Worm (Caenorhabditis elegans) whole organism, L1 larva: Measurements from ENCODE around the gene xbx-6.

Source experiments
- C34B4.2 ChIP-seq: sonication (generic microtip); optimal IDR thresholded peaks from 2 replicates; lab custom pipeline; 2017; ENCODE audit warnings: mild to moderate bottlenecking, missing genetic modification characterization, missing compliant biosample characterization
- F16B12.6 ChIP-seq: fragments of 150-350 bp; optimal IDR thresholded peaks from 2 replicates; lab custom pipeline; 2014; ENCODE audit warnings: missing biosample characterization, missing genetic modification characterization
- Y116A8C.19 ChIP-seq: sonication (generic microtip); optimal IDR thresholded peaks from 2 replicates; lab custom pipeline; 2016; ENCODE audit warnings: missing compliant biosample characterization, missing genetic modification characterization, borderline replicate concordance
- aha-1 ChIP-seq: fragments of 150-350 bp; optimal IDR thresholded peaks from 2 replicates; lab custom pipeline; 2014; ENCODE audit warnings: missing biosample characterization, missing genetic modification characterization
- ama-1 ChIP-seq: fragments of 150-350 bp; optimal IDR thresholded peaks from 2 replicates; lab custom pipeline; 2014
- ceh-63 ChIP-seq: fragments of 200-800 bp; sonication (Bioruptor generic); optimal IDR thresholded peaks from 2 replicates; lab custom pipeline; 2018; ENCODE audit warnings: mild to moderate bottlenecking, missing genetic modification characterization, missing compliant biosample characterization
- ceh-90 ChIP-seq: sonication (generic microtip); optimal IDR thresholded peaks from 2 replicates; lab custom pipeline; 2016; ENCODE audit warnings: missing genetic modification characterization, missing compliant biosample characterization
- dpl-1 ChIP-seq, 3 experiments: fragments of 150-350 bp in 2 of 3; sonication (generic microtip) in 1 of 3; optimal IDR thresholded peaks; 2 replicates each; lab custom pipeline; 2014 to 2017; ENCODE audit warnings: missing biosample characterization in 3 of 3, missing genetic modification characterization in 3 of 3, missing genetic modification reagents in 3 of 3
- efl-1 ChIP-seq, 4 experiments: fragments of 150-350 bp; optimal IDR thresholded peaks in 3 of 4; peaks in 1 of 4; 1 replicate in 1 of 4; 2 replicates in 3 of 4; lab custom pipeline; 2014; ENCODE audit warnings: missing biosample characterization in 2 of 4, missing genetic modification characterization in 2 of 4, missing genetic modification reagents in 2 of 4
- efl-3 ChIP-seq: fragments of 200-800 bp; sonication (Bioruptor generic); optimal IDR thresholded peaks from 2 replicates; lab custom pipeline; 2018; ENCODE audit warnings: mild to moderate bottlenecking, missing genetic modification characterization, missing compliant biosample characterization
- egl-13 ChIP-seq: sonication (generic microtip); optimal IDR thresholded peaks from 2 replicates; lab custom pipeline; 2016; ENCODE audit warnings: missing genotype, missing genetic modification reagents, missing genetic modification characterization, missing compliant biosample characterization
- egl-27 ChIP-seq, 2 experiments: fragments of 150-350 bp in 1 of 2; sonication (generic microtip); optimal IDR thresholded peaks; 3 replicates each; lab custom pipeline; 2017 to 2018; ENCODE audit warnings: missing biosample characterization in 2 of 2, missing genetic modification characterization in 2 of 2, missing genetic modification reagents in 2 of 2
- elt-3 ChIP-seq, 6 experiments: fragments of 150-350 bp in 1 of 6; sonication (generic microtip); optimal IDR thresholded peaks; 2 replicates each; lab custom pipeline; 2017 to 2018; ENCODE audit warnings: missing biosample characterization in 6 of 6, missing genetic modification characterization in 6 of 6, inconsistent platforms in 1 of 6
- fkh-10 ChIP-seq: sonication (generic microtip); optimal IDR thresholded peaks from 2 replicates; lab custom pipeline; 2017; ENCODE audit warnings: missing biosample characterization, missing genetic modification reagents, missing genetic modification characterization
- fkh-4 ChIP-seq: sonication (generic microtip); optimal IDR thresholded peaks from 2 replicates; lab custom pipeline; 2016; ENCODE audit warnings: missing compliant biosample characterization, missing genetic modification characterization, borderline replicate concordance
- fkh-8 ChIP-seq: sonication (generic microtip); optimal IDR thresholded peaks from 2 replicates; lab custom pipeline; 2016; ENCODE audit warnings: mild to moderate bottlenecking, missing genetic modification characterization, missing compliant biosample characterization
- fos-1 ChIP-seq: fragments of 150-350 bp; optimal IDR thresholded peaks from 2 replicates; lab custom pipeline; 2014; ENCODE audit warnings: missing biosample characterization, missing genetic modification characterization
- hlh-17 ChIP-seq: fragments of 200-800 bp; sonication (Bioruptor generic); optimal IDR thresholded peaks from 2 replicates; lab custom pipeline; 2018; ENCODE audit warnings: missing genetic modification characterization, mild to moderate bottlenecking, missing compliant biosample characterization, moderate library complexity, borderline replicate concordance
- irx-1 ChIP-seq: sonication (generic microtip); optimal IDR thresholded peaks from 2 replicates; lab custom pipeline; 2016; ENCODE audit warnings: missing genetic modification characterization, missing compliant biosample characterization
- lin-14 ChIP-seq: fragments of 200-800 bp; sonication (Bioruptor generic); optimal IDR thresholded peaks from 2 replicates; lab custom pipeline; 2018; ENCODE audit warnings: mild to moderate bottlenecking, missing genetic modification characterization, moderate library complexity, missing compliant biosample characterization
- lin-15B ChIP-seq: fragments of 150-350 bp; sonication (generic microtip); optimal IDR thresholded peaks from 3 replicates; lab custom pipeline; 2014; ENCODE audit warnings: missing biosample characterization, missing genetic modification characterization
- lin-39 ChIP-seq: fragments of 150-350 bp; optimal IDR thresholded peaks from 2 replicates; lab custom pipeline; 2014; ENCODE audit warnings: missing biosample characterization, missing genetic modification reagents, missing genetic modification characterization
- lsy-2 ChIP-seq, 2 experiments: fragments of 150-350 bp; optimal IDR thresholded peaks; 2 replicates each; lab custom pipeline; 2014; ENCODE audit warnings: missing biosample characterization in 2 of 2, missing genetic modification characterization in 2 of 2
- mab-9 ChIP-seq: fragments of 200-800 bp; sonication (Bioruptor generic); IDR thresholded peaks from 2 replicates; pipeline ENCODE4 v1.3.6; 2022; ENCODE audit warnings: missing genetic modification reagents, missing genetic modification characterization, missing compliant biosample characterization
- mdl-1 ChIP-seq, 2 experiments: fragments of 150-350 bp; optimal IDR thresholded peaks; 2 replicates each; lab custom pipeline; 2014 to 2017; ENCODE audit warnings: missing biosample characterization in 2 of 2, missing genetic modification characterization in 2 of 2, inconsistent platforms in 1 of 2
- mef-2 ChIP-seq: fragments of 150-350 bp; optimal IDR thresholded peaks from 2 replicates; lab custom pipeline; 2014; ENCODE audit warnings: missing biosample characterization, missing genetic modification characterization
- nhr-11 ChIP-seq: fragments of 150-350 bp; optimal IDR thresholded peaks from 2 replicates; lab custom pipeline; 2014; ENCODE audit warnings: missing biosample characterization, missing genetic modification characterization
- nhr-12 ChIP-seq: sonication (generic microtip); optimal IDR thresholded peaks from 2 replicates; lab custom pipeline; 2017; ENCODE audit warnings: missing biosample characterization, missing genetic modification characterization
- nhr-19 ChIP-seq: fragments of 200-800 bp; sonication (Bioruptor generic); conservative IDR thresholded peaks from 2 replicates; pipeline ENCODE4 v1.3.6; 2022; ENCODE audit warnings: missing genetic modification characterization, missing compliant biosample characterization
- nhr-20 ChIP-seq: sonication (generic microtip); optimal IDR thresholded peaks from 2 replicates; lab custom pipeline; 2016; ENCODE audit warnings: mild to moderate bottlenecking, missing genetic modification characterization, missing compliant biosample characterization
- nhr-237 ChIP-seq: fragments of 150-350 bp; optimal IDR thresholded peaks from 2 replicates; lab custom pipeline; 2014; ENCODE audit warnings: missing biosample characterization, missing genetic modification characterization
- nhr-28 ChIP-seq: fragments of 150-350 bp; optimal IDR thresholded peaks from 2 replicates; lab custom pipeline; 2014; ENCODE audit warnings: missing biosample characterization, missing genetic modification characterization
- nhr-76 ChIP-seq: sonication (generic microtip); optimal IDR thresholded peaks from 2 replicates; lab custom pipeline; 2017; ENCODE audit warnings: missing biosample characterization, missing genetic modification characterization
- nhr-77 ChIP-seq: fragments of 150-350 bp; optimal IDR thresholded peaks from 2 replicates; lab custom pipeline; 2014; ENCODE audit warnings: missing biosample characterization, missing genetic modification characterization
- nhr-84 ChIP-seq: sonication (generic microtip); optimal IDR thresholded peaks from 2 replicates; lab custom pipeline; 2017; ENCODE audit warnings: missing biosample characterization, missing genetic modification characterization
- nhr-85 ChIP-seq: sonication (generic microtip); peaks from one replicate; lab custom pipeline; 2016; ENCODE audit warnings: missing genetic modification characterization, inconsistent platforms, missing compliant biosample characterization
- pag-3 ChIP-seq: sonication (generic microtip); optimal IDR thresholded peaks from 2 replicates; lab custom pipeline; 2017; ENCODE audit warnings: missing genetic modification characterization, mild to moderate bottlenecking, missing compliant biosample characterization, antibody characterized with exemption, borderline replicate concordance; ENCODE audit not compliant: insufficient read depth
- rnt-1 ChIP-seq: sonication (generic microtip); optimal IDR thresholded peaks from 2 replicates; lab custom pipeline; 2016; ENCODE audit warnings: mild to moderate bottlenecking, missing genetic modification characterization, moderate library complexity, missing compliant biosample characterization
- snpc-4 ChIP-seq: fragments of 150-350 bp; optimal IDR thresholded peaks from 2 replicates; lab custom pipeline; 2014; ENCODE audit warnings: missing biosample characterization, missing genetic modification characterization
- snu-23 ChIP-seq: sonication (generic microtip); optimal IDR thresholded peaks from 2 replicates; lab custom pipeline; 2016; ENCODE audit warnings: missing genetic modification characterization, missing compliant biosample characterization
- sox-4 ChIP-seq: sonication (generic microtip); optimal IDR thresholded peaks from 2 replicates; lab custom pipeline; 2016; ENCODE audit warnings: missing genetic modification characterization, missing compliant biosample characterization
- swsn-7 ChIP-seq: sonication (generic microtip); optimal IDR thresholded peaks from 2 replicates; lab custom pipeline; 2016; ENCODE audit warnings: missing genetic modification characterization, missing compliant biosample characterization
- tbx-2 ChIP-seq: sonication (generic microtip); optimal IDR thresholded peaks from 2 replicates; lab custom pipeline; 2016; ENCODE audit warnings: missing genetic modification characterization, missing compliant biosample characterization
- tlp-1 ChIP-seq: fragments of 150-350 bp; optimal IDR thresholded peaks from 2 replicates; lab custom pipeline; 2014; ENCODE audit warnings: missing biosample characterization, missing genetic modification characterization
- unc-130 ChIP-seq: fragments of 150-350 bp; optimal IDR thresholded peaks from 2 replicates; lab custom pipeline; 2017; ENCODE audit warnings: missing biosample characterization, missing genetic modification characterization, inconsistent platforms
- unc-30 ChIP-seq: sonication (generic microtip); optimal IDR thresholded peaks from 2 replicates; lab custom pipeline; 2017; ENCODE audit warnings: missing biosample characterization, missing genetic modification characterization
- unc-98 ChIP-seq: fragments of 200-800 bp; sonication (Bioruptor generic); IDR thresholded peaks from 2 replicates; pipeline ENCODE4 v1.3.6; 2022; ENCODE audit warnings: missing genetic modification characterization, missing compliant biosample characterization
- vab-15 ChIP-seq: sonication (generic microtip); optimal IDR thresholded peaks from 2 replicates; lab custom pipeline; 2017; ENCODE audit warnings: missing genotype, mild to moderate bottlenecking, missing genetic modification characterization, missing compliant biosample characterization
- zag-1 ChIP-seq: fragments of 150-350 bp; optimal IDR thresholded peaks from 2 replicates; lab custom pipeline; 2014; ENCODE audit warnings: missing biosample characterization, missing genetic modification characterization
- zip-4 ChIP-seq: fragments of 200-800 bp; sonication (Bioruptor generic); optimal IDR thresholded peaks from 2 replicates; lab custom pipeline; 2018; ENCODE audit warnings: mild to moderate bottlenecking, missing genetic modification characterization, moderate library complexity, missing compliant biosample characterization
- ztf-4 ChIP-seq: fragments of 150-350 bp; optimal IDR thresholded peaks from 2 replicates; lab custom pipeline; 2014; ENCODE audit warnings: missing biosample characterization, missing genetic modification characterization

The xbx-6 gene

DNA sequence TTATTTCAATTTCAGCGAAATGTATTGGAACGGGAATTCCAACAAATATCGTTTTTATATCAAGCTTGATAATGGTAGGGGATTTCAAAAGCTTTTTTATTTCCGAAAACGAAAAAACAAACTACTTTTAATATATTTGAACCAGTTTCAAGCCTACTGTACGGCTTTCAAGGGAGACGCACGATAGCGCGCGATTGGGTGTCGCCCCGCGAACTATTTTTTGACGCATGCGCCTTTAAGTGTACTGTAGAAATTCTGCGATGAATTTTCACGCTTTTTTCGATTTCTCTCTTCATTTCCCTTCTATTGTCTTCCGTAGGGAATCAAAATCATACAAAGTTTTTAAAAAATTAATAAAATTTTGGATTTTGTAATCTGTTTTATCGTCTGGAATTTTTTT lies 694 bp downstream of the xbx-6 start:
- TF ChIP-seq sox-4: no peak
- TF ChIP-seq nhr-11 (tag; lab: Kevin White, UChicago): no peak
- no peak for TF ChIP-seq elt-3 (tag; optimal IDR thresholded peaks at IDR 0.05; lab: Kevin White, UChicago)
- TF ChIP-seq nhr-85 (tag; lab: Kevin White, UChicago): no peak
- no peak for TF ChIP-seq egl-27 (tag; optimal IDR thresholded peaks at IDR 0.05; lab: Kevin White, UChicago)
- TF ChIP-seq C34B4.2 (tag; lab: Kevin White, UChicago): no peak
- TF ChIP-seq efl-1 (optimal IDR thresholded peaks at IDR 0.05; lab: Kevin White, UChicago): no peak
- TF ChIP-seq efl-1 (GFP tag; optimal IDR thresholded peaks at IDR 0.05 in 1 of 2; lab: Kevin White, UChicago): no peak
- no peak for TF ChIP-seq rnt-1 (tag; lab: Kevin White, UChicago)
- no peak for TF ChIP-seq mdl-1 (tag; optimal IDR thresholded peaks at IDR 0.05; lab: Kevin White, UChicago)
- no peak for TF ChIP-seq fkh-8 (tag; lab: Kevin White, UChicago)
- no peak for TF ChIP-seq tbx-2 (tag; lab: Kevin White, UChicago)
- TF ChIP-seq Y116A8C.19 (tag; lab: Kevin White, UChicago): no peak

DNA sequence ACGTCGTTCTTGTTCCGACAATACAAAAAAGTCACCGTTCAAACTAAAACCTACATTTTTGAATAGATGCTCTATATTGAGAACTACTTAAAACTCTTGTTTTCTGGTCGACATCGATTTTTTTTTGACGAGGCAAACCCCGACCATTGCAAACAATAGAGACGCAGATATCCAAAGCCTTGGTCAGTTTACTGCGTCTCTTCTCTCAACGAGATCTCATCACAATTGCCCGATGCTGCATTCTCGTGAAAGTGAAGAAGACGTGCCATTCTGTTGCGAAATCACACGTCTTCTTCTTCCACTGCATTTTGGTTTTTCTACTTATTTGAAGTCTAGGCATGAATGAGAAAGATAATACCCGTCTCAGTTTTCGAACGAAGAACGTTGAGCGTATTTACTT lies 1.5 kb downstream of the xbx-6 start:
- no peak for TF ChIP-seq nhr-12
- TF ChIP-seq ceh-90 (tag; lab: Kevin White, UChicago): no peak
- no peak for TF ChIP-seq swsn-7
- no peak for TF ChIP-seq ztf-4 (tag; lab: Kevin White, UChicago)
- no peak for TF ChIP-seq zag-1 (tag; lab: Kevin White, UChicago)
- TF ChIP-seq pag-3 (tag; lab: Kevin White, UChicago): no peak
- TF ChIP-seq snpc-4 (tag; lab: Kevin White, UChicago): peak; percentile 26
- no peak for TF ChIP-seq nhr-77 (tag; lab: Kevin White, UChicago)
- no peak for TF ChIP-seq ceh-63 (GFP tag; lab: Kevin White, UChicago)
- TF ChIP-seq nhr-19 (GFP tag; lab: Robert Waterston, UW): no peak
- no peak for TF ChIP-seq fkh-4
- TF ChIP-seq nhr-237 (tag; lab: Kevin White, UChicago): no peak
- no peak for TF ChIP-seq unc-130 (tag; lab: Kevin White, UChicago)
- TF ChIP-seq tlp-1: no peak
- TF ChIP-seq fos-1 (tag; lab: Kevin White, UChicago): no peak
- TF ChIP-seq mef-2 (tag; lab: Kevin White, UChicago): no peak
- peak; percentile 90 for TF ChIP-seq lin-14 (GFP tag; lab: Kevin White, UChicago)
- TF ChIP-seq lsy-2 (tag; optimal IDR thresholded peaks at IDR 0.05; lab: Kevin White, UChicago): peak; percentile 27 to 67
- no peak for TF ChIP-seq hlh-17 (GFP tag; lab: Kevin White, UChicago)
- TF ChIP-seq lin-39 (tag; lab: Kevin White, UChicago): no peak
- no peak for TF ChIP-seq nhr-76 (tag; lab: Kevin White, UChicago)
- TF ChIP-seq mab-9 (GFP tag; lab: Robert Waterston, UW): no peak
- TF ChIP-seq vab-15 (tag; lab: Kevin White, UChicago): no peak
- no peak for TF ChIP-seq egl-13 (tag; lab: Kevin White, UChicago)
- no peak for TF ChIP-seq ama-1 (lab: Kevin White, UChicago)
- TF ChIP-seq zip-4 (GFP tag; lab: Kevin White, UChicago): no peak
- TF ChIP-seq aha-1 (tag; lab: Kevin White, UChicago): no peak
- TF ChIP-seq fkh-8 (tag; lab: Kevin White, UChicago): peak; percentile 64
- peak in 2 of 3 experiments; percentile 14 to 35 for TF ChIP-seq dpl-1 (GFP tag; optimal IDR thresholded peaks at IDR 0.05; lab: Kevin White, UChicago)
- no peak for TF ChIP-seq unc-30 (tag; lab: Kevin White, UChicago)
- TF ChIP-seq C34B4.2 (tag; lab: Kevin White, UChicago): no peak
- TF ChIP-seq nhr-85 (tag; lab: Kevin White, UChicago): peak; percentile 36
- peak in 1 of 6 experiments; percentile 63 for TF ChIP-seq elt-3 (tag; optimal IDR thresholded peaks at IDR 0.05; lab: Kevin White, UChicago)
- TF ChIP-seq fkh-10 (GFP tag; lab: Kevin White, UChicago): no peak
- TF ChIP-seq efl-3 (GFP tag; lab: Kevin White, UChicago): no peak
- TF ChIP-seq tbx-2 (tag; lab: Kevin White, UChicago): no peak
- TF ChIP-seq lin-15B (tag; lab: Kevin White, UChicago): no peak
- no peak for TF ChIP-seq nhr-84 (tag; lab: Kevin White, UChicago)
- TF ChIP-seq nhr-28 (tag; lab: Kevin White, UChicago): no peak
- TF ChIP-seq snu-23 (GFP tag; lab: Kevin White, UChicago): peak; percentile 61
- no peak for TF ChIP-seq nhr-20 (tag; lab: Kevin White, UChicago)
- TF ChIP-seq rnt-1 (tag; lab: Kevin White, UChicago): no peak
- TF ChIP-seq unc-98 (GFP tag; lab: Robert Waterston, UW): no peak
- TF ChIP-seq irx-1 (tag; lab: Kevin White, UChicago): no peak
- TF ChIP-seq F16B12.6 (tag; lab: Kevin White, UChicago): no peak
